Worm (Caenorhabditis elegans) whole organism, L4 larva: ENCODE data around the gene epg-7.

Source experiments
- daf-16 ChIP-seq, 3 experiments: sonication (generic microtip); optimal IDR thresholded peaks; 2 replicates each; lab custom pipeline; 2016 to 2017; ENCODE audit warnings: missing genetic modification characterization in 3 of 3, missing genetic modification reagents in 3 of 3, mild to moderate bottlenecking in 2 of 3, missing compliant biosample characterization in 2 of 3, missing biosample characterization in 1 of 3, moderate library complexity in 1 of 3
- egl-27 ChIP-seq: sonication (generic microtip); optimal IDR thresholded peaks from 3 replicates; lab custom pipeline; 2017; ENCODE audit warnings: missing biosample characterization, missing genetic modification reagents, missing genetic modification characterization
- lin-39 ChIP-seq: fragments of 150-350 bp; optimal IDR thresholded peaks from 2 replicates; lab custom pipeline; 2014; ENCODE audit warnings: missing biosample characterization, missing genetic modification reagents, missing genetic modification characterization
- mdl-1 ChIP-seq, 2 experiments: fragments of 150-350 bp in 1 of 2; sonication (generic microtip) in 1 of 2; optimal IDR thresholded peaks; 2 replicates each; lab custom pipeline; 2014 to 2017; ENCODE audit warnings: missing biosample characterization in 2 of 2, missing genetic modification characterization in 2 of 2
- nhr-111 ChIP-seq: fragments of 200-800 bp; sonication (Bioruptor generic); optimal IDR thresholded peaks from 2 replicates; lab custom pipeline; 2018; ENCODE audit warnings: mild to moderate bottlenecking, missing genetic modification characterization, missing compliant biosample characterization
- zfp-2 ChIP-seq: sonication (generic microtip); optimal IDR thresholded peaks from 2 replicates; lab custom pipeline; 2016; ENCODE audit warnings: mild to moderate bottlenecking, missing genetic modification characterization, missing compliant biosample characterization
- zip-2 ChIP-seq: fragments of 150-350 bp; optimal IDR thresholded peaks from 2 replicates; lab custom pipeline; 2014; ENCODE audit warnings: missing biosample characterization, missing genetic modification characterization

DNA sequence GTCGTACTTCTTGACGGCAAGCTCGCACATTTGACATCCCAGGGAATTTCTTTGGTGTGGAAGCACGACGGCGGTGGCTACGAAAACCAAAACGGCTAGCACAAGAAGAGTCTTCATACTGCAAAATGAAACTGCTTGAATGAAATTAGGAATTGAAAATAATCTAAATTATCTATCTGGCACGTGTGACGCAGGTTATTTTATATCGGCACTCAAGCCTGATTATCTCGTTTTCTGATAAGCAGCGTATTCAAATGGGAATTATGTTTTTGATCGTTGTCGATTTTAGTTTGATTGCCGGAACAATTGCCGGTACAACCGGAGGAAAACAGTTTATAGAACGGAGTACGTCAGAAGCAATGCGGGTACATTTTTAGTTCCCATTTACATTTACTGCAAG is 15.9 kb upstream of the epg-7 start, which contains the start of gene spp-4:
- TF ChIP-seq egl-27 = no peak
- TF ChIP-seq lin-39 = no peak
- TF ChIP-seq daf-16 (GFP tag; optimal IDR thresholded peaks at IDR 0.05; lab: Kevin White, UChicago) = no peak
- peak; percentile 78 for TF ChIP-seq daf-16 (tag; optimal IDR thresholded peaks at IDR 0.05; lab: Kevin White, UChicago)
- no peak for TF ChIP-seq zfp-2
- TF ChIP-seq zip-2 (tag; lab: Kevin White, UChicago) = no peak
- no peak for TF ChIP-seq nhr-111 (GFP tag; lab: Kevin White, UChicago)
- TF ChIP-seq mdl-1 (tag; optimal IDR thresholded peaks at IDR 0.05; lab: Kevin White, UChicago) = no peak
